Fruit fly (Drosophila melanogaster) whole organism, embryonic: ENCODE measurements around the gene CG9992.

ENCODE experiments used
- CG11695 ChIP-seq: fragments of 200-800 bp; sonication (Bioruptor generic); IDR thresholded peaks from 3 replicates; pipeline ENCODE4 v1.3.6; 2022; ENCODE audit warnings: missing biosample characterization, missing genetic modification characterization
- CG12104 ChIP-seq: fragments of 200-800 bp; sonication (Bioruptor generic); optimal IDR thresholded peaks from 3 replicates; lab custom pipeline; 2016; ENCODE audit warnings: missing biosample characterization, missing genetic modification characterization
- CG12391 ChIP-seq: fragments of 200-800 bp; sonication (Bioruptor generic); optimal IDR thresholded peaks from 3 replicates; lab custom pipeline; 2018; ENCODE audit warnings: missing biosample characterization, mild to moderate bottlenecking, missing genetic modification characterization, moderate library complexity
- CG13424 ChIP-seq: fragments of 200-800 bp; sonication (Bioruptor generic); optimal IDR thresholded peaks from 2 replicates; lab custom pipeline; 2019; ENCODE audit warnings: missing biosample characterization, mild to moderate bottlenecking, missing genetic modification characterization, moderate library complexity
- CG13775 ChIP-seq: fragments of 200-800 bp; sonication (Bioruptor generic); optimal IDR thresholded peaks from 3 replicates; lab custom pipeline; 2017; ENCODE audit warnings: missing biosample characterization, mild to moderate bottlenecking, missing genetic modification characterization
- CG14667 ChIP-seq: fragments of 200-800 bp; sonication (Bioruptor generic); IDR thresholded peaks from 2 replicates; pipeline ENCODE4 v1.3.6; 2022; ENCODE audit warnings: missing biosample characterization, missing genetic modification characterization
- CG16813 ChIP-seq: fragments of 200-800 bp; sonication (Bioruptor generic); IDR thresholded peaks from 3 replicates; pipeline ENCODE4 v1.3.6; 2022; ENCODE audit warnings: missing biosample characterization, missing genetic modification characterization; ENCODE audit not compliant: partially characterized antibody
- CG17328 ChIP-seq: fragments of 200-800 bp; sonication (Bioruptor generic); IDR thresholded peaks from 2 replicates; pipeline ENCODE4 v1.3.6; 2022; ENCODE audit warnings: missing biosample characterization, missing genetic modification characterization
- CG17359 ChIP-seq: fragments of 200-800 bp; sonication (Bioruptor generic); optimal IDR thresholded peaks from 3 replicates; lab custom pipeline; 2018; ENCODE audit warnings: missing biosample characterization, mild to moderate bottlenecking, missing genetic modification characterization, moderate library complexity
- CG1792 ChIP-seq: fragments of 200-800 bp; sonication (Bioruptor generic); optimal IDR thresholded peaks from 2 replicates; lab custom pipeline; 2016; ENCODE audit warnings: missing biosample characterization, missing genetic modification characterization
- CG18599 ChIP-seq: fragments of 200-800 bp; sonication (Bioruptor generic); optimal IDR thresholded peaks from 3 replicates; lab custom pipeline; 2017; ENCODE audit warnings: missing biosample characterization, missing genetic modification characterization, mild to moderate bottlenecking, moderate library complexity, missing genetic modification reagents
- CG2199 ChIP-seq: fragments of 200-800 bp; sonication (Bioruptor generic); IDR thresholded peaks from 3 replicates; pipeline ENCODE4 v1.3.6; 2022; ENCODE audit warnings: missing biosample characterization, missing genetic modification characterization
- CG32532 ChIP-seq: fragments of 200-800 bp; sonication (Bioruptor generic); IDR thresholded peaks from 2 replicates; pipeline ENCODE4 v1.3.6; 2022; ENCODE audit warnings: missing biosample characterization, missing genetic modification characterization
- CG34376 ChIP-seq: fragments of 200-800 bp; sonication (Bioruptor generic); optimal IDR thresholded peaks from 2 replicates; lab custom pipeline; 2018; ENCODE audit warnings: missing biosample characterization, mild to moderate bottlenecking, missing genetic modification characterization
- CG5180 ChIP-seq: fragments of 200-800 bp; sonication (Bioruptor generic); optimal IDR thresholded peaks from 3 replicates; lab custom pipeline; 2017; ENCODE audit warnings: missing biosample characterization, missing genetic modification characterization, mild to moderate bottlenecking, moderate library complexity, missing genetic modification reagents
- CG6689 ChIP-seq: fragments of 200-800 bp; sonication (Bioruptor generic); IDR thresholded peaks from 2 replicates; pipeline ENCODE4 v1.3.6; 2022; ENCODE audit warnings: missing biosample characterization, missing genetic modification characterization
- CG7839 ChIP-seq: fragments of 200-800 bp; sonication (Bioruptor generic); optimal IDR thresholded peaks from 3 replicates; lab custom pipeline; 2018; ENCODE audit warnings: missing biosample characterization, mild to moderate bottlenecking, missing genetic modification characterization, moderate library complexity
- CG8388 ChIP-seq: fragments of 200-800 bp; sonication (Bioruptor generic); optimal IDR thresholded peaks from 2 replicates; lab custom pipeline; 2019; ENCODE audit warnings: missing biosample characterization, mild to moderate bottlenecking, missing genetic modification characterization, moderate library complexity
- Chrac-16 ChIP-seq: fragments of 200-800 bp; sonication (Bioruptor generic); optimal IDR thresholded peaks from 3 replicates; lab custom pipeline; 2016; ENCODE audit warnings: missing biosample characterization, missing genetic modification characterization
- D19A ChIP-seq: fragments of 200-800 bp; optimal IDR thresholded peaks from 3 replicates; lab custom pipeline; 2019; ENCODE audit warnings: missing biosample characterization, mild to moderate bottlenecking, missing genetic modification characterization, moderate library complexity
- Dref ChIP-seq: fragments of 200-800 bp; sonication (Bioruptor generic); IDR thresholded peaks from 2 replicates; pipeline ENCODE4 v1.3.6; 2022; ENCODE audit warnings: missing biosample characterization, missing genetic modification characterization
- E2f1 ChIP-seq: fragments of 200-800 bp; sonication (Bioruptor generic); IDR thresholded peaks from 2 replicates; pipeline ENCODE4 v1.3.6; 2022; ENCODE audit warnings: missing biosample characterization, missing genetic modification characterization
- Ets65A ChIP-seq: fragments of 200-800 bp; sonication (Bioruptor generic); peaks from one replicate; lab custom pipeline; 2016; ENCODE audit warnings: missing biosample characterization, missing genetic modification characterization
- HmgZ ChIP-seq: fragments of 200-800 bp; sonication (Bioruptor generic); optimal IDR thresholded peaks from 2 replicates; lab custom pipeline; 2018; ENCODE audit warnings: missing biosample characterization, mild to moderate bottlenecking, missing genetic modification characterization
- Hr3 ChIP-seq: fragments of 200-800 bp; sonication (Bioruptor generic); optimal IDR thresholded peaks from 3 replicates; lab custom pipeline; 2016; ENCODE audit warnings: missing biosample characterization, missing genetic modification characterization
- Hsf ChIP-seq: fragments of 200-800 bp; sonication (Bioruptor generic); optimal IDR thresholded peaks from 3 replicates; lab custom pipeline; 2016; ENCODE audit warnings: missing biosample characterization, missing genetic modification characterization
- Med ChIP-seq: fragments of 200-800 bp; sonication (Bioruptor generic); peaks from one replicate; lab custom pipeline; 2016; ENCODE audit warnings: missing biosample characterization, missing genetic modification characterization, mild to moderate bottlenecking, inconsistent platforms, moderate library complexity
- Oli ChIP-seq: fragments of 200-800 bp; sonication (Bioruptor generic); optimal IDR thresholded peaks from 2 replicates; lab custom pipeline; 2018; ENCODE audit warnings: missing biosample characterization, mild to moderate bottlenecking, missing genetic modification characterization, moderate library complexity
- Sox100B ChIP-seq: fragments of 200-800 bp; sonication (Bioruptor generic); optimal IDR thresholded peaks from 3 replicates; lab custom pipeline; 2018; ENCODE audit warnings: missing biosample characterization, mild to moderate bottlenecking, missing genetic modification characterization
- Sox102F ChIP-seq: fragments of 200-800 bp; sonication (Bioruptor generic); optimal IDR thresholded peaks from 2 replicates; lab custom pipeline; 2018; ENCODE audit warnings: missing biosample characterization, mild to moderate bottlenecking, missing genetic modification characterization, moderate library complexity
- Stat92E ChIP-seq, 3 experiments: fragments of >200 bp in 2 of 3; fragments of 200-800 bp in 1 of 3; sonication (Bioruptor generic) in 1 of 3; optimal IDR thresholded peaks; 2 replicates each; lab custom pipeline; 2017 to 2019; ENCODE audit warnings: missing biosample characterization in 3 of 3, missing genetic modification characterization in 3 of 3, mild to moderate bottlenecking in 1 of 3, moderate library complexity in 1 of 3
- ab ChIP-seq: fragments of 200-800 bp; sonication (Bioruptor generic); optimal IDR thresholded peaks from 2 replicates; lab custom pipeline; 2016; ENCODE audit warnings: missing biosample characterization, missing genetic modification characterization
- ara ChIP-seq: fragments of 200-800 bp; sonication (Bioruptor generic); IDR thresholded peaks from 2 replicates; pipeline ENCODE4 v1.3.6; 2022; ENCODE audit warnings: missing biosample characterization, missing genetic modification characterization
- dmrt99B ChIP-seq: fragments of 200-800 bp; sonication (Bioruptor generic); optimal IDR thresholded peaks from 2 replicates; lab custom pipeline; 2018; ENCODE audit warnings: missing biosample characterization, mild to moderate bottlenecking, missing genetic modification characterization, moderate library complexity
- dysf ChIP-seq: fragments of 200-800 bp; sonication (Bioruptor generic); IDR thresholded peaks from 3 replicates; pipeline ENCODE4 v1.3.6; 2022; ENCODE audit warnings: missing biosample characterization, missing genetic modification characterization
- grn ChIP-seq: fragments of 200-800 bp; sonication (Bioruptor generic); optimal IDR thresholded peaks from 3 replicates; lab custom pipeline; 2017; ENCODE audit warnings: missing biosample characterization, missing genetic modification characterization
- kni ChIP-seq: fragments of 200-800 bp; sonication (Bioruptor generic); optimal IDR thresholded peaks from 3 replicates; lab custom pipeline; 2017; ENCODE audit warnings: mild to moderate bottlenecking, missing biosample characterization, missing genetic modification reagents, missing genetic modification characterization
- onecut ChIP-seq: fragments of 200-800 bp; sonication (Bioruptor generic); IDR thresholded peaks from 2 replicates; pipeline ENCODE4 v1.3.6; 2022; ENCODE audit warnings: missing biosample characterization, missing genetic modification characterization
- pan ChIP-seq, 4 experiments: fragments of >200 bp in 3 of 4; fragments of 200-800 bp in 1 of 4; sonication (Bioruptor generic) in 1 of 4; optimal IDR thresholded peaks in 3 of 4; IDR thresholded peaks in 1 of 4; 2 replicates each; pipeline versions ENCODE4 v1.3.6 to Lab custom; 2017 to 2022; ENCODE audit warnings: missing biosample characterization in 2 of 4, missing genetic modification characterization in 2 of 4, mixed read lengths in 1 of 4
- phol ChIP-seq: fragments of 200-800 bp; sonication (Bioruptor generic); optimal IDR thresholded peaks from 3 replicates; lab custom pipeline; 2018; ENCODE audit warnings: missing biosample characterization, mild to moderate bottlenecking, missing genetic modification characterization, moderate library complexity
- pum ChIP-seq: fragments of 200-800 bp; sonication (Bioruptor generic); optimal IDR thresholded peaks from 2 replicates; lab custom pipeline; 2016; ENCODE audit warnings: missing biosample characterization, missing genetic modification characterization
- ranshi ChIP-seq: fragments of 200-800 bp; sonication (Bioruptor generic); IDR thresholded peaks from 2 replicates; pipeline ENCODE4 v1.3.6; 2022; ENCODE audit warnings: missing biosample characterization, missing genetic modification characterization
- sd ChIP-seq: fragments of 200-800 bp; sonication (Bioruptor generic); optimal IDR thresholded peaks from 3 replicates; lab custom pipeline; 2018; ENCODE audit warnings: missing biosample characterization, mild to moderate bottlenecking, missing genetic modification characterization, moderate library complexity
- seq ChIP-seq: fragments of 200-800 bp; sonication (Bioruptor generic); IDR thresholded peaks from 2 replicates; pipeline ENCODE4 v1.3.6; 2022; ENCODE audit warnings: missing biosample characterization, missing genetic modification characterization
- slbo ChIP-seq: fragments of 200-800 bp; sonication (Bioruptor generic); IDR thresholded peaks from 2 replicates; pipeline ENCODE4 v1.3.6; 2022; ENCODE audit warnings: missing biosample characterization, missing genetic modification characterization
- sug ChIP-seq: fragments of 200-800 bp; optimal IDR thresholded peaks from 2 replicates; lab custom pipeline; 2019; ENCODE audit warnings: missing biosample characterization, mild to moderate bottlenecking, missing genetic modification characterization, moderate library complexity
- zen ChIP-seq: fragments of 200-800 bp; sonication (Bioruptor generic); optimal IDR thresholded peaks from 3 replicates; lab custom pipeline; 2018; ENCODE audit warnings: missing biosample characterization, mild to moderate bottlenecking, missing genetic modification characterization, moderate library complexity

CG9992 gene

DNA sequence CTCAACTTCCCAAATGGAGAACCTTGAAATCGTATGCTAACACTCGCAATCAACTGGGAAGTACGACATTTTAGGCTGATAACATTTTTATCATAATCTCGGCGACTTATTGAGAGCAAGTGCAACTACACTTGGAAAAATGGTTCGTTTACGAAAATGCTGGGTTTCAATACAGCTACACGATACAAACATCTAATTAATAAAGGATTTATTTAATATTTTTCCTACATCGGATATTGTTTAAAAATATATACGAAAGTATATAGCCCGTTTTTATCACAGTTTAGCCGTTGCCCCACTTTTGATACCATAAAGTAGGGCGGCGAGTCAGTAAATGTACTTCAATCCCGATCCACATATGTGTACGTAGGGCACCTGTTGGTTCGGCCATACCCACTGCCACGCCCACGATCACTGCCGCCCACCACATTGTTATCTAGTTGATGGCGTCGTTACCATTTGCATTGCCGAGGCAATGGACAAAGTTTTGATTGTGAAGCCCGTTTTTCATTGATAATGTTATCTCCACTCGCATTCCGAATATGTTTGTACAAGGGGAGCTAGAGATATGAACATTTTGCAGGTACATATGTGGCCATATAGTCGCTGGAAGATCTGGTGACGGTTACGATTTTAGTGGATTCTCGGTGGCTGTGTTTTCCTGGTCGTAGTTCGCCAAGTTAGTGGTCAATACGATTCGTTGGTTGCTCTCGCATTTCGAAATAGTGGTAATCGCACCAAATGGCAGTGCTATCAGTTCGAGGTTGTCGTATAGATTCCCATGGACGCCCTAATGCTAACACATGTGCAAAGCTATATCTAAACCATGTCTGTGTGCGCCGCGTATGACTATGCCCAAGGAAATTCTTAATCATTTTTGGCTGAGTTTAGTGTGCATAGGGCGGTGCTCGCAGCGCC is 30.0 kb upstream of the CG9992 start, which contains the start of gene Traf-like (continued):
- TF ChIP-seq Ets65A (GFP tag; lab: Kevin White, UChicago), result peak; percentile 6
- no peak for TF ChIP-seq seq (GFP tag; lab: Robert Waterston, UW)
- TF ChIP-seq kni (GFP tag; lab: Kevin White, UChicago), result no peak
- no peak for TF ChIP-seq Stat92E (GFP tag; optimal IDR thresholded peaks at IDR 0.05; lab: Kevin White, UChicago)
- peak; percentile 2 for TF ChIP-seq Sox100B
- peak; percentile 96 for TF ChIP-seq sd (tag; lab: Kevin White, UChicago)
- TF ChIP-seq ranshi (GFP tag; lab: Robert Waterston, UW), result 0 out of 2 replicates have a peak, but pooled peaks have one; percentile 34
- no peak for TF ChIP-seq Chrac-16 (GFP tag; lab: Kevin White, UChicago)
- no peak for TF ChIP-seq CG2199 (GFP tag; lab: Robert Waterston, UW)
- peak; percentile 11; the same call in 1 of the 2 replicates for TF ChIP-seq CG17328
- TF ChIP-seq CG32532 (GFP tag; lab: Robert Waterston, UW), result peak; percentile 37; the same call in 1 of the 2 replicates
- TF ChIP-seq CG11695, result 0 out of 3 replicates have a peak, but pooled peaks have one; percentile 38
- TF ChIP-seq CG17359, result peak; percentile 49
- no peak for TF ChIP-seq pan (optimal IDR thresholded peaks at IDR 0.05; lab: Kevin White, UChicago)
- no peak for TF ChIP-seq pan (GFP tag; optimal IDR thresholded peaks at IDR 0.05 in 1 of 2, IDR thresholded peaks at IDR 0.05 in 1 of 2)
- TF ChIP-seq grn (GFP tag; lab: Kevin White, UChicago), result peak; percentile 41
- no peak for TF ChIP-seq CG16813
- TF ChIP-seq Hsf (GFP tag; lab: Kevin White, UChicago), result no peak
- TF ChIP-seq zen (tag; lab: Kevin White, UChicago), result no peak
- TF ChIP-seq dysf, result 0 out of 3 replicates have a peak, but pooled peaks have one; percentile 17
- peak; percentile 44 for TF ChIP-seq D19A (tag; lab: Kevin White, UChicago)
- TF ChIP-seq CG12391, result peak; percentile 38
- no peak for TF ChIP-seq slbo (GFP tag; lab: Robert Waterston, UW)
- TF ChIP-seq E2f1 (GFP tag; lab: Robert Waterston, UW), result peak; percentile 42; the same call in 1 of the 2 replicates
- no peak for TF ChIP-seq CG12104 (GFP tag; lab: Kevin White, UChicago)
- no peak for TF ChIP-seq ab (GFP tag; lab: Kevin White, UChicago)
- TF ChIP-seq pum (GFP tag; lab: Kevin White, UChicago), result no peak
- TF ChIP-seq ara (GFP tag; lab: Robert Waterston, UW), result no peak
- TF ChIP-seq CG7839 (tag; lab: Kevin White, UChicago), result peak; percentile 38
- TF ChIP-seq phol (tag; lab: Kevin White, UChicago), result peak; percentile 23
- TF ChIP-seq onecut (GFP tag; lab: Robert Waterston, UW), result no peak
- TF ChIP-seq Hr3 (GFP tag; lab: Kevin White, UChicago), result peak; percentile 61
- peak; percentile 47 for TF ChIP-seq CG13424 (tag; lab: Kevin White, UChicago)
- peak; percentile 63 for TF ChIP-seq dmrt99B (tag; lab: Kevin White, UChicago)
- peak; percentile 49 for TF ChIP-seq sug
- TF ChIP-seq CG18599 (GFP tag; lab: Kevin White, UChicago), result peak; percentile 17
- peak; percentile 11 for TF ChIP-seq HmgZ (tag; lab: Kevin White, UChicago)
- TF ChIP-seq Dref, result no peak
- TF ChIP-seq CG14667, result no peak
- TF ChIP-seq CG13775 (GFP tag; lab: Kevin White, UChicago), result no peak
- TF ChIP-seq Sox102F (GFP tag; lab: Kevin White, UChicago), result peak; percentile 52
- TF ChIP-seq CG34376 (GFP tag; lab: Kevin White, UChicago), result peak; percentile 67
- peak; percentile 29 for TF ChIP-seq Oli
- TF ChIP-seq Med (GFP tag; lab: Kevin White, UChicago), result peak; percentile 79
- TF ChIP-seq CG6689 (GFP tag; lab: Robert Waterston, UW), result 0 out of 2 replicates have a peak, but pooled peaks have one; percentile 22
- TF ChIP-seq CG1792 (GFP tag; lab: Kevin White, UChicago), result no peak
- no peak for TF ChIP-seq CG5180 (GFP tag; lab: Kevin White, UChicago)
- peak; percentile 1 for TF ChIP-seq CG8388
